Worm (Caenorhabditis elegans) whole organism, early embryonic: ENCODE data around the gene F42A9.17.

Source experiments
- B0310.2 ChIP-seq: sonication (generic microtip); optimal IDR thresholded peaks from 2 replicates; lab custom pipeline; 2016; ENCODE audit warnings: mild to moderate bottlenecking, missing genetic modification characterization, missing compliant biosample characterization
- F13C5.2 ChIP-seq: sonication (generic microtip); optimal IDR thresholded peaks from 2 replicates; lab custom pipeline; 2017; ENCODE audit warnings: mild to moderate bottlenecking, missing genetic modification characterization, inconsistent platforms, missing compliant biosample characterization
- aly-1 ChIP-seq: sonication (generic microtip); optimal IDR thresholded peaks from 2 replicates; lab custom pipeline; 2016; ENCODE audit warnings: missing genetic modification characterization, missing compliant biosample characterization
- ama-1 ChIP-seq: fragments of 150-350 bp; optimal IDR thresholded peaks from 2 replicates; lab custom pipeline; 2014
- ceh-13 ChIP-seq: fragments of 200-800 bp; sonication (Bioruptor generic); optimal IDR thresholded peaks from 2 replicates; lab custom pipeline; 2018; ENCODE audit warnings: mild to moderate bottlenecking, missing genetic modification characterization, missing compliant biosample characterization
- ets-7 ChIP-seq: sonication (generic microtip); optimal IDR thresholded peaks from 2 replicates; lab custom pipeline; 2016; ENCODE audit warnings: missing genotype, missing genetic modification characterization, missing compliant biosample characterization
- flt-1 ChIP-seq: fragments of 200-800 bp; sonication (Bioruptor generic); IDR thresholded peaks from 2 replicates; pipeline ENCODE4 v1.3.6; 2022; ENCODE audit warnings: missing genetic modification characterization, missing compliant biosample characterization
- hmbx-1 ChIP-seq: sonication (generic microtip); optimal IDR thresholded peaks from 2 replicates; lab custom pipeline; 2016; ENCODE audit warnings: mild to moderate bottlenecking, missing genetic modification characterization, missing compliant biosample characterization
- hmg-4 ChIP-seq: fragments of 200-800 bp; sonication (Bioruptor generic); optimal IDR thresholded peaks from 2 replicates; lab custom pipeline; 2018; ENCODE audit warnings: mild to moderate bottlenecking, missing genetic modification characterization, missing compliant biosample characterization
- hnd-1 ChIP-seq: sonication (generic microtip); optimal IDR thresholded peaks from 2 replicates; lab custom pipeline; 2016; ENCODE audit warnings: missing genetic modification characterization, missing compliant biosample characterization
- pes-1 ChIP-seq: fragments of 200-800 bp; sonication (Bioruptor generic); IDR thresholded peaks from 2 replicates; pipeline ENCODE4 v1.3.6; 2022; ENCODE audit warnings: missing genetic modification reagents, missing genetic modification characterization, missing compliant biosample characterization
- scrt-1 ChIP-seq: fragments of 200-800 bp; sonication (Bioruptor generic); IDR thresholded peaks from 2 replicates; pipeline ENCODE4 v1.3.6; 2022; ENCODE audit warnings: missing genetic modification characterization, missing compliant biosample characterization
- sea-1 ChIP-seq: fragments of 200-800 bp; sonication (Bioruptor generic); conservative IDR thresholded peaks from 2 replicates; pipeline ENCODE4 v1.3.6; 2022; ENCODE audit warnings: missing genetic modification characterization, missing compliant biosample characterization
- tbx-37 ChIP-seq: fragments of 200-800 bp; sonication (Bioruptor generic); conservative IDR thresholded peaks from 2 replicates; pipeline ENCODE4 v1.3.6; 2022; ENCODE audit warnings: missing genetic modification reagents, missing genetic modification characterization, missing compliant biosample characterization

- TF ChIP-seq sea-1 (GFP tag; lab: Robert Waterston, UW): no peak
- no peak for TF ChIP-seq hmbx-1 (tag; lab: Kevin White, UChicago)
- TF ChIP-seq flt-1: no peak
- TF ChIP-seq ets-7 (tag; lab: Kevin White, UChicago): no peak
- no peak for TF ChIP-seq B0310.2 (tag; lab: Kevin White, UChicago)
- no peak for TF ChIP-seq ama-1 (lab: Kevin White, UChicago)
- no peak for TF ChIP-seq aly-1
- TF ChIP-seq hnd-1 (tag; lab: Kevin White, UChicago): no peak
- TF ChIP-seq F13C5.2 (tag; lab: Kevin White, UChicago): no peak
- no peak for TF ChIP-seq scrt-1 (GFP tag; lab: Robert Waterston, UW)
- TF ChIP-seq ceh-13 (GFP tag; lab: Kevin White, UChicago): no peak
- TF ChIP-seq hmg-4: no peak
- TF ChIP-seq pes-1 (GFP tag; lab: Robert Waterston, UW): no peak
- no peak for TF ChIP-seq tbx-37 (GFP tag; lab: Robert Waterston, UW)
These were observed 46.4 kb upstream of the F42A9.17 start, which contains the start of gene C49C8.6 for ce11 chrIV:8658122-8658521.
